Worm (Caenorhabditis elegans) whole organism, L4 larva: ENCODE results near the gene K03B4.4.

ENCODE experiments used
- D1046.2 ChIP-seq: fragments of 200-800 bp; sonication (Bioruptor generic); IDR thresholded peaks from 2 replicates; pipeline ENCODE4 v1.3.6; 2022; ENCODE audit warnings: missing genetic modification characterization, missing compliant biosample characterization
- F26F4.8 ChIP-seq: fragments of 200-800 bp; sonication (Bioruptor generic); conservative IDR thresholded peaks from 2 replicates; pipeline ENCODE4 v1.3.6; 2022; ENCODE audit warnings: missing genetic modification characterization, missing compliant biosample characterization
- F44E2.7 ChIP-seq: fragments of 200-800 bp; sonication (Bioruptor generic); IDR thresholded peaks from 2 replicates; pipeline ENCODE4 v2.1.2; 2022; ENCODE audit warnings: missing genetic modification characterization, missing compliant biosample characterization
- R02D3.7 ChIP-seq: fragments of 150-350 bp; sonication (generic microtip); optimal IDR thresholded peaks from 3 replicates; lab custom pipeline; 2014; ENCODE audit warnings: missing biosample characterization, missing genetic modification characterization
- T20F7.1 ChIP-seq: fragments of 200-800 bp; sonication (Bioruptor generic); optimal IDR thresholded peaks from 2 replicates; lab custom pipeline; 2018; ENCODE audit warnings: mild to moderate bottlenecking, missing genetic modification characterization, missing compliant biosample characterization
- Y48G9A.11 ChIP-seq: fragments of 200-800 bp; sonication (Bioruptor generic); IDR thresholded peaks from 2 replicates; pipeline ENCODE4 v1.3.6; 2022; ENCODE audit warnings: missing genetic modification reagents, missing genetic modification characterization, missing compliant biosample characterization
- Y75B8A.6 ChIP-seq: fragments of 200-800 bp; sonication (Bioruptor generic); IDR thresholded peaks from 2 replicates; pipeline ENCODE4 v1.3.6; 2022; ENCODE audit warnings: missing genetic modification reagents, missing genetic modification characterization, missing compliant biosample characterization
- ZK337.2 ChIP-seq: fragments of 200-800 bp; sonication (Bioruptor generic); IDR thresholded peaks from 2 replicates; pipeline ENCODE4 v1.3.6; 2022; ENCODE audit warnings: missing genetic modification reagents, missing genetic modification characterization, missing compliant biosample characterization
- ZK546.5 ChIP-seq, 2 experiments: sonication (generic microtip); optimal IDR thresholded peaks; 2 replicates each; lab custom pipeline; 2017; ENCODE audit warnings: missing biosample characterization in 2 of 2, missing genetic modification characterization in 2 of 2
- arid-1 ChIP-seq: fragments of 200-800 bp; sonication (Bioruptor generic); conservative IDR thresholded peaks from 2 replicates; pipeline ENCODE4 v1.3.6; 2022; ENCODE audit warnings: missing genetic modification reagents, missing genetic modification characterization, missing compliant biosample characterization
- attf-4 ChIP-seq: sonication (generic microtip); optimal IDR thresholded peaks from 3 replicates; lab custom pipeline; 2017; ENCODE audit warnings: missing biosample characterization, missing genetic modification characterization
- ctbp-1 ChIP-seq: fragments of 200-800 bp; sonication (Bioruptor generic); IDR thresholded peaks from 2 replicates; pipeline ENCODE4 v1.3.6; 2022; ENCODE audit warnings: missing genetic modification reagents, missing genetic modification characterization, missing compliant biosample characterization
- daf-12 ChIP-seq: fragments of 150-350 bp; optimal IDR thresholded peaks from 2 replicates; lab custom pipeline; 2014; ENCODE audit warnings: missing biosample characterization, missing genetic modification reagents, missing genetic modification characterization
- daf-8 ChIP-seq: fragments of 200-800 bp; sonication (Bioruptor generic); IDR thresholded peaks from 2 replicates; pipeline ENCODE4 v1.3.6; 2022; ENCODE audit warnings: missing genetic modification characterization, missing compliant biosample characterization
- dmd-6 ChIP-seq: fragments of 200-800 bp; sonication (Bioruptor generic); IDR thresholded peaks from 2 replicates; pipeline ENCODE4 v1.3.6; 2022; ENCODE audit warnings: missing genetic modification reagents, missing genetic modification characterization, missing compliant biosample characterization
- duxl-1 ChIP-seq: sonication (generic microtip); optimal IDR thresholded peaks from 2 replicates; lab custom pipeline; 2016; ENCODE audit warnings: mild to moderate bottlenecking, missing genetic modification characterization, moderate library complexity, missing compliant biosample characterization; ENCODE audit not compliant: poor library complexity
- fos-1 ChIP-seq: fragments of 150-350 bp; optimal IDR thresholded peaks from 2 replicates; lab custom pipeline; 2014; ENCODE audit warnings: missing biosample characterization, missing genetic modification characterization
- hif-1 ChIP-seq, 2 experiments: sonication (generic microtip); optimal IDR thresholded peaks; 2 replicates each; lab custom pipeline; 2016 to 2017; ENCODE audit warnings: missing compliant biosample characterization in 2 of 2, missing genetic modification characterization in 2 of 2, missing genetic modification reagents in 2 of 2, missing genotype in 2 of 2, mild to moderate bottlenecking in 1 of 2
- lin-13 ChIP-seq: fragments of 150-350 bp; optimal IDR thresholded peaks from 2 replicates; lab custom pipeline; 2014; ENCODE audit warnings: missing biosample characterization, missing genetic modification reagents, missing genetic modification characterization
- lin-15B ChIP-seq: fragments of 150-350 bp; sonication (generic microtip); optimal IDR thresholded peaks from 3 replicates; lab custom pipeline; 2014; ENCODE audit warnings: missing biosample characterization, missing genetic modification characterization
- lir-3 ChIP-seq: sonication (generic microtip); optimal IDR thresholded peaks from 2 replicates; lab custom pipeline; 2016; ENCODE audit warnings: mild to moderate bottlenecking, missing genetic modification characterization, missing compliant biosample characterization
- madf-9 ChIP-seq: fragments of 200-800 bp; sonication (Bioruptor generic); conservative IDR thresholded peaks from 2 replicates; pipeline ENCODE4 v1.3.6; 2022; ENCODE audit warnings: missing genetic modification reagents, missing genetic modification characterization, missing compliant biosample characterization
- mdl-1 ChIP-seq, 2 experiments: fragments of 150-350 bp in 1 of 2; sonication (generic microtip) in 1 of 2; optimal IDR thresholded peaks; 2 replicates each; lab custom pipeline; 2014 to 2017; ENCODE audit warnings: missing biosample characterization in 2 of 2, missing genetic modification characterization in 2 of 2
- mep-1 ChIP-seq: fragments of 150-350 bp; sonication (generic microtip); optimal IDR thresholded peaks from 3 replicates; lab custom pipeline; 2014; ENCODE audit warnings: missing biosample characterization, missing genetic modification characterization
- mes-2 ChIP-seq: sonication (generic microtip); optimal IDR thresholded peaks from 2 replicates; lab custom pipeline; 2016; ENCODE audit warnings: missing genotype, mild to moderate bottlenecking, missing genetic modification characterization, missing compliant biosample characterization; ENCODE audit not compliant: poor library complexity, severe bottlenecking
- nhr-111 ChIP-seq: fragments of 200-800 bp; sonication (Bioruptor generic); optimal IDR thresholded peaks from 2 replicates; lab custom pipeline; 2018; ENCODE audit warnings: mild to moderate bottlenecking, missing genetic modification characterization, missing compliant biosample characterization
- nhr-237 ChIP-seq: sonication (generic microtip); optimal IDR thresholded peaks from 2 replicates; lab custom pipeline; 2017; ENCODE audit warnings: missing biosample characterization, missing genetic modification characterization
- nhr-25 ChIP-seq: sonication (generic microtip); optimal IDR thresholded peaks from 2 replicates; lab custom pipeline; 2017; ENCODE audit warnings: missing genetic modification characterization, mild to moderate bottlenecking, missing compliant biosample characterization, antibody characterized with exemption, moderate library complexity, borderline replicate concordance; ENCODE audit not compliant: insufficient read depth
- nhr-42 ChIP-seq: fragments of 200-800 bp; sonication (Bioruptor generic); IDR thresholded peaks from 2 replicates; pipeline ENCODE4 v1.3.6; 2022; ENCODE audit warnings: missing genetic modification characterization, missing compliant biosample characterization
- nhr-48 ChIP-seq: sonication (generic microtip); optimal IDR thresholded peaks from 2 replicates; lab custom pipeline; 2016; ENCODE audit warnings: mild to moderate bottlenecking, missing genetic modification characterization, missing compliant biosample characterization
- pha-4 ChIP-seq, 2 experiments: fragments of 150-350 bp in 1 of 2; fragments of 200-800 bp in 1 of 2; sonication (Bioruptor generic) in 1 of 2; IDR thresholded peaks in 1 of 2; optimal IDR thresholded peaks in 1 of 2; 2 replicates each; pipeline versions ENCODE4 v1.3.6 to Lab custom; 2014 to 2022; ENCODE audit warnings: missing genetic modification characterization in 2 of 2, missing genetic modification reagents in 2 of 2, missing biosample characterization in 1 of 2, missing compliant biosample characterization in 1 of 2
- php-3 ChIP-seq: fragments of 200-800 bp; sonication (Bioruptor generic); IDR thresholded peaks from 2 replicates; pipeline ENCODE4 v1.3.6; 2022; ENCODE audit warnings: missing genetic modification reagents, missing genetic modification characterization, missing compliant biosample characterization
- pqm-1 ChIP-seq: sonication (generic microtip); optimal IDR thresholded peaks from 2 replicates; lab custom pipeline; 2017; ENCODE audit warnings: missing biosample characterization, missing genetic modification characterization
- rbr-2 ChIP-seq: sonication (generic microtip); optimal IDR thresholded peaks from 2 replicates; lab custom pipeline; 2016; ENCODE audit warnings: missing genotype, missing genetic modification characterization, missing compliant biosample characterization
- saeg-2 ChIP-seq: fragments of 200-800 bp; sonication (Bioruptor generic); IDR thresholded peaks from 2 replicates; pipeline ENCODE4 v1.3.6; 2022; ENCODE audit warnings: missing genetic modification reagents, missing genetic modification characterization, missing compliant biosample characterization
- sdz-12 ChIP-seq: fragments of 200-800 bp; sonication (Bioruptor generic); optimal IDR thresholded peaks from 2 replicates; lab custom pipeline; 2018; ENCODE audit warnings: mild to moderate bottlenecking, missing genetic modification characterization, missing compliant biosample characterization
- set-16 ChIP-seq: fragments of 200-800 bp; sonication (Bioruptor generic); IDR thresholded peaks from 2 replicates; pipeline ENCODE4 v1.3.6; 2022; ENCODE audit warnings: missing genetic modification reagents, missing genetic modification characterization, missing compliant biosample characterization
- snpc-1.2 ChIP-seq: fragments of 200-800 bp; sonication (Bioruptor generic); IDR thresholded peaks from 2 replicates; pipeline ENCODE4 v1.3.6; 2022; ENCODE audit warnings: missing genetic modification reagents, missing genetic modification characterization, missing compliant biosample characterization
- spr-3 ChIP-seq: fragments of 200-800 bp; sonication (Bioruptor generic); optimal IDR thresholded peaks from 2 replicates; lab custom pipeline; 2018; ENCODE audit warnings: mild to moderate bottlenecking, missing genetic modification characterization, missing compliant biosample characterization
- tra-1 ChIP-seq: fragments of 200-800 bp; sonication (Bioruptor generic); IDR thresholded peaks from 2 replicates; pipeline ENCODE4 v1.3.6; 2022; ENCODE audit warnings: missing genetic modification reagents, missing genetic modification characterization, missing compliant biosample characterization
- unc-39 ChIP-seq: sonication (generic microtip); optimal IDR thresholded peaks from 2 replicates; lab custom pipeline; 2017; ENCODE audit warnings: missing biosample characterization, missing genetic modification characterization
- vab-7 ChIP-seq: fragments of 200-800 bp; sonication (Bioruptor generic); IDR thresholded peaks from 2 replicates; pipeline ENCODE4 v1.3.6; 2022; ENCODE audit warnings: missing genetic modification reagents, missing genetic modification characterization, missing compliant biosample characterization
- zag-1 ChIP-seq: fragments of 150-350 bp; optimal IDR thresholded peaks from 2 replicates; lab custom pipeline; 2014; ENCODE audit warnings: missing biosample characterization, missing genetic modification characterization
- zfp-3 ChIP-seq: fragments of 200-800 bp; sonication (Bioruptor generic); conservative IDR thresholded peaks from 2 replicates; pipeline ENCODE4 v1.3.6; 2022; ENCODE audit warnings: missing genetic modification reagents, missing genetic modification characterization, missing compliant biosample characterization
- zip-2 ChIP-seq: fragments of 150-350 bp; optimal IDR thresholded peaks from 2 replicates; lab custom pipeline; 2014; ENCODE audit warnings: missing biosample characterization, missing genetic modification characterization
- ztf-11 ChIP-seq: fragments of 150-350 bp; optimal IDR thresholded peaks from 2 replicates; lab custom pipeline; 2014; ENCODE audit warnings: missing biosample characterization, missing genetic modification characterization
- ztf-7 ChIP-seq: fragments of 150-350 bp; optimal IDR thresholded peaks from 2 replicates; lab custom pipeline; 2014; ENCODE audit warnings: missing biosample characterization, missing genetic modification characterization

The K03B4.4 gene

DNA sequence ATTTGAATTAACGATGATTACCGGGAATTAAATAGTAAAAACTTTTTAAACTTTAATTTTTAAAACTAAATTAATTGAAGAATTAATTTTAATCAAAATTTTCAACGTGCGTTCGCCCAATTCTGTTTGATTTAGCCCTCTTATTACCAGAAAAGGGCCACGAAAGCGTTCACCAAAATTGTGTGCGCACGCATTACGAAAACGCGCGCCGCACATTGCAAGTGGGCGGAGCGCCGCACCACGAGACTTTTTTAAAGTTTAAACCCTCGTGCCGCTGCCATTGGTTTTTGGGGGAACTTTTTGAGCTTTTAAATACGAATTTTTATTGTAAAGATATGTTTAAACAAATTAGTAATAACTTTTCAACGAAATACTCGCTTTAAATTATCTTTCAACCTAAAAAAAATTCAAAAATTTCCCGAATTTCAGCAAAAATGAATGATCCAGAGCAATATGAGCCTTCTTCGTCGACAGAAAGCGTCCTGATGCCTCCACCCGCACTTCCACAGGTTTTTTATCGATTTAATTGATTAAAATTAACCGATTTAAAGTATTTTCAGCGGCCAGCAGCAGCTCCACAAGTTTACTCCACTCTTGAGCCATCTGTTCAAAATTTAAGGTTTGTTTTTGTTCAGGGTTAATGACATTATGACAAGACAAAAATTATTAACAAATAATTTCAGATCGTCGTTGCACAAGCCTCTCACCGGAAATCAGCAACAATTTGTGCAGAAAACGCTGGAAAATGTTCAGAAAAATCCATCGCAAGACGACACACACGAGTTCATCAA is 5.1 kb downstream of the K03B4.4 start, which contains the start of gene taf-10 (continued):
- TF ChIP-seq spr-3 (GFP tag; lab: Kevin White, UChicago) (no peak), ZK546.5 (tag; optimal IDR thresholded peaks at IDR 0.05; lab: Kevin White, UChicago) (no peak), fos-1 (no peak), ctbp-1 (GFP tag; lab: Robert Waterston, UW) (no peak), nhr-25 (tag; lab: Kevin White, UChicago) (no peak), duxl-1 (tag; lab: Kevin White, UChicago) (peak; percentile 2), ztf-7 (no peak), T20F7.1 (no peak), attf-4 (tag; lab: Kevin White, UChicago) (no peak), madf-9 (GFP tag; lab: Robert Waterston, UW) (no peak)

DNA sequence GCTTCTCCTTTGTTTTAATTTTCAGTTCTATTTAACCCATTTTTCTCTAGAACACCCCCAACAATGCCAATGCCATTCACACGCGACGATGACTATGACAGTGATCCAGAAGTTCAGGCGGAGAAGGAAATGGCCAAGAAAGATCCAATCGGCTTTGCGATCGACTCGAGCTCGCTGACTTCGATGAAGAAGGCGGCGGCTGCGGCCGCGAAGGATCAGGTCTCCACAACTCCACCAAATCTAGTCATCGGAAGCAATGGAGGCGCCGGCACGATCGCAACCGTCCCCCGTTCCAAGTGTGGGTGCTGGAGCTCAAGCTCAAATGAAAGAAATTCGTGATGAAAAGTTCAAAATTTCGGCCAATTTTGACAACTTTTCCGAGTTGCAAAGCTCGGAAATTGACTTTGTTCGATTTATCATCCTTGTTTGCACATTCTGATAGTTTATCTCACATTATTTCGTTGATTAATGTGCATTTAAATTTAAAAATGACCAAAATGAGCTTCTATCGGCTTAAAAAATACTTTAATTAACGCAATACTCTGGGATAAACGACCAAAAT is 6.3 kb downstream of the K03B4.4 start, which contains the start of gene K03B4.2:
K03B4.2 (plus strand) TSS at position 51 of the 562 bp plus-strand sequence.
- TF ChIP-seq daf-8 (no peak), zag-1 (no peak), saeg-2 (GFP tag; lab: Robert Waterston, UW) (no peak), hif-1 (tag; optimal IDR thresholded peaks at IDR 0.05; lab: Kevin White, UChicago) (no peak), nhr-237 (tag; lab: Kevin White, UChicago) (no peak), vab-7 (GFP tag; lab: Robert Waterston, UW) (no peak), fos-1 (no peak), dmd-6 (GFP tag; lab: Robert Waterston, UW) (no peak), Y75B8A.6 (GFP tag; lab: Robert Waterston, UW) (no peak), tra-1 (GFP tag; lab: Robert Waterston, UW) (no peak), ztf-11 (tag; lab: Kevin White, UChicago) (no peak), R02D3.7 (no peak), mep-1 (tag; lab: Kevin White, UChicago) (no peak), mdl-1 (tag; optimal IDR thresholded peaks at IDR 0.05; lab: Kevin White, UChicago) (no peak), ztf-7 (no peak), unc-39 (tag; lab: Kevin White, UChicago) (no peak), F26F4.8 (GFP tag; lab: Robert Waterston, UW) (0 out of 2 replicates have a peak, but pooled peaks have one; percentile 26), sdz-12 (GFP tag; lab: Kevin White, UChicago) (no peak), zfp-3 (GFP tag; lab: Robert Waterston, UW) (no peak), lir-3 (tag; lab: Kevin White, UChicago) (no peak), arid-1 (GFP tag; lab: Robert Waterston, UW) (no peak), D1046.2 (GFP tag; lab: Robert Waterston, UW) (0 out of 2 replicates have a peak, but pooled peaks have one; percentile 48), pha-4 (GFP tag; IDR thresholded peaks at IDR 0.05; lab: Robert Waterston, UW) (no peak), pha-4 (tag; optimal IDR thresholded peaks at IDR 0.05; lab: Kevin White, UChicago) (no peak), ZK337.2 (GFP tag; lab: Robert Waterston, UW) (no peak), F44E2.7 (GFP tag; lab: Robert Waterston, UW) (no peak), nhr-48 (no peak), Y48G9A.11 (GFP tag; lab: Robert Waterston, UW) (peak; percentile 66; the same call in 1 of the 2 replicates), snpc-1.2 (GFP tag; lab: Robert Waterston, UW) (no peak), lin-15B (tag; lab: Kevin White, UChicago) (no peak), php-3 (GFP tag; lab: Robert Waterston, UW) (no peak), rbr-2 (no peak), lin-13 (GFP tag; lab: Kevin White, UChicago) (no peak), set-16 (GFP tag; lab: Robert Waterston, UW) (peak; percentile 86), zip-2 (tag; lab: Kevin White, UChicago) (no peak), mes-2 (tag; lab: Kevin White, UChicago) (no peak), ZK546.5 (tag; optimal IDR thresholded peaks at IDR 0.05; lab: Kevin White, UChicago) (no peak), nhr-111 (GFP tag; lab: Kevin White, UChicago) (no peak), pqm-1 (no peak), nhr-42 (no peak), daf-12 (tag; lab: Kevin White, UChicago) (no peak)
